Fruit fly (Drosophila melanogaster) whole organism, embryonic: Measurements from ENCODE around the gene CG42240.

ENCODE experiments used
- B-H1 ChIP-seq: fragments of 200-800 bp; sonication (Bioruptor generic); IDR thresholded peaks from 3 replicates; pipeline ENCODE4 v1.3.6; 2022; ENCODE audit warnings: missing biosample characterization, missing genetic modification characterization
- CG10274 ChIP-seq: fragments of 200-800 bp; sonication (Bioruptor generic); optimal IDR thresholded peaks from 3 replicates; lab custom pipeline; 2017; ENCODE audit warnings: missing biosample characterization, mild to moderate bottlenecking, missing genetic modification characterization
- CG10431 ChIP-seq: fragments of 200-800 bp; sonication (Bioruptor generic); optimal IDR thresholded peaks from 3 replicates; lab custom pipeline; 2018; ENCODE audit warnings: missing biosample characterization, mild to moderate bottlenecking, missing genetic modification characterization
- CG11398 ChIP-seq: fragments of 200-800 bp; sonication (Bioruptor generic); optimal IDR thresholded peaks from 2 replicates; lab custom pipeline; 2016; ENCODE audit warnings: missing biosample characterization, missing genetic modification characterization
- CG11504 ChIP-seq: fragments of 200-800 bp; sonication (Bioruptor generic); optimal IDR thresholded peaks from 3 replicates; lab custom pipeline; 2019; ENCODE audit warnings: missing biosample characterization, mild to moderate bottlenecking, missing genetic modification characterization, moderate library complexity
- CG13287 ChIP-seq: fragments of 200-800 bp; sonication (Bioruptor generic); IDR thresholded peaks from 2 replicates; pipeline ENCODE4 v1.3.6; 2022; ENCODE audit warnings: missing biosample characterization, missing genetic modification characterization; ENCODE audit not compliant: partially characterized antibody
- CG14014 ChIP-seq: fragments of 200-800 bp; sonication (Bioruptor generic); IDR thresholded peaks from 2 replicates; pipeline ENCODE4 v1.3.6; 2022; ENCODE audit warnings: missing biosample characterization, missing genetic modification characterization
- CG1603 ChIP-seq: fragments of 200-800 bp; sonication (Bioruptor generic); optimal IDR thresholded peaks from 2 replicates; lab custom pipeline; 2019; ENCODE audit warnings: missing biosample characterization, mild to moderate bottlenecking, missing genetic modification characterization, moderate library complexity
- CG1792 ChIP-seq: fragments of 200-800 bp; sonication (Bioruptor generic); optimal IDR thresholded peaks from 2 replicates; lab custom pipeline; 2016; ENCODE audit warnings: missing biosample characterization, missing genetic modification characterization
- CG18011 ChIP-seq: fragments of 200-800 bp; sonication (Bioruptor generic); optimal IDR thresholded peaks from 2 replicates; lab custom pipeline; 2017; ENCODE audit warnings: missing biosample characterization, missing genetic modification characterization, mild to moderate bottlenecking, moderate library complexity, missing genotype
- CG2199 ChIP-seq: fragments of 200-800 bp; sonication (Bioruptor generic); IDR thresholded peaks from 3 replicates; pipeline ENCODE4 v1.3.6; 2022; ENCODE audit warnings: missing biosample characterization, missing genetic modification characterization
- CG30020 ChIP-seq: fragments of 200-800 bp; optimal IDR thresholded peaks from 2 replicates; lab custom pipeline; 2019; ENCODE audit warnings: missing biosample characterization, mild to moderate bottlenecking, missing genetic modification characterization, moderate library complexity
- CG30431 ChIP-seq: fragments of 200-800 bp; sonication (Bioruptor generic); optimal IDR thresholded peaks from 2 replicates; lab custom pipeline; 2017; ENCODE audit warnings: missing biosample characterization, missing genetic modification characterization
- CG3281 ChIP-seq: fragments of 200-800 bp; sonication (Bioruptor generic); optimal IDR thresholded peaks from 3 replicates; lab custom pipeline; 2017; ENCODE audit warnings: missing biosample characterization, mild to moderate bottlenecking, missing genetic modification characterization
- CG34376 ChIP-seq: fragments of 200-800 bp; sonication (Bioruptor generic); optimal IDR thresholded peaks from 2 replicates; lab custom pipeline; 2018; ENCODE audit warnings: missing biosample characterization, mild to moderate bottlenecking, missing genetic modification characterization
- CG4328 ChIP-seq: fragments of 200-800 bp; sonication (Bioruptor generic); optimal IDR thresholded peaks from 3 replicates; lab custom pipeline; 2017; ENCODE audit warnings: missing biosample characterization, missing genetic modification reagents, missing genetic modification characterization
- CG4854 ChIP-seq: fragments of 200-800 bp; sonication (Bioruptor generic); optimal IDR thresholded peaks from 2 replicates; lab custom pipeline; 2016; ENCODE audit warnings: missing biosample characterization, missing genetic modification characterization, inconsistent platforms
- CG6854 ChIP-seq: fragments of 200-800 bp; sonication (Bioruptor generic); optimal IDR thresholded peaks from 3 replicates; lab custom pipeline; 2017; ENCODE audit warnings: missing biosample characterization, mild to moderate bottlenecking, missing genetic modification characterization
- CG9797 ChIP-seq: fragments of 200-800 bp; sonication (Bioruptor generic); optimal IDR thresholded peaks from 3 replicates; lab custom pipeline; 2018; ENCODE audit warnings: missing biosample characterization, mild to moderate bottlenecking, missing genetic modification characterization
- Chrac-16 ChIP-seq: fragments of 200-800 bp; sonication (Bioruptor generic); optimal IDR thresholded peaks from 3 replicates; lab custom pipeline; 2016; ENCODE audit warnings: missing biosample characterization, missing genetic modification characterization
- Deaf1 ChIP-seq: fragments of 200-800 bp; optimal IDR thresholded peaks from 3 replicates; lab custom pipeline; 2019; ENCODE audit warnings: missing biosample characterization, mild to moderate bottlenecking, missing genetic modification characterization, moderate library complexity
- Eip74EF ChIP-seq, 2 experiments: fragments of 200-800 bp in 1 of 2; fragments of >200 bp in 1 of 2; sonication (Bioruptor generic) in 1 of 2; optimal IDR thresholded peaks; 2 replicates each; lab custom pipeline; 2017 to 2019; ENCODE audit warnings: missing biosample characterization in 2 of 2, missing genetic modification characterization in 2 of 2, mild to moderate bottlenecking in 1 of 2, moderate library complexity in 1 of 2
- HLHmδ ChIP-seq: fragments of 200-800 bp; sonication (Bioruptor generic); optimal IDR thresholded peaks from 2 replicates; lab custom pipeline; 2018; ENCODE audit warnings: missing biosample characterization, mild to moderate bottlenecking, missing genetic modification characterization, moderate library complexity
- Max ChIP-seq: fragments of 200-800 bp; sonication (Bioruptor generic); optimal IDR thresholded peaks from 2 replicates; lab custom pipeline; 2016; ENCODE audit warnings: missing biosample characterization, mild to moderate bottlenecking, missing genetic modification characterization
- Mes4 ChIP-seq: fragments of 200-800 bp; sonication (Bioruptor generic); optimal IDR thresholded peaks from 2 replicates; lab custom pipeline; 2016; ENCODE audit warnings: missing biosample characterization, missing genetic modification characterization
- Nf-YC ChIP-seq: fragments of 200-800 bp; optimal IDR thresholded peaks from 3 replicates; lab custom pipeline; 2019; ENCODE audit warnings: missing biosample characterization, mild to moderate bottlenecking, missing genetic modification characterization, moderate library complexity
- Oaz ChIP-seq: fragments of 200-800 bp; sonication (Bioruptor generic); IDR thresholded peaks from 2 replicates; pipeline ENCODE4 v1.3.6; 2022; ENCODE audit warnings: missing biosample characterization, missing genetic modification characterization
- Pdp1 ChIP-seq, 2 experiments: fragments of 200-800 bp; sonication (Bioruptor generic); optimal IDR thresholded peaks; 3 replicates each; lab custom pipeline; 2016; ENCODE audit warnings: missing biosample characterization in 2 of 2, missing genetic modification characterization in 2 of 2, mild to moderate bottlenecking in 1 of 2, moderate library complexity in 1 of 2
- Spps ChIP-seq: fragments of 200-800 bp; sonication (Bioruptor generic); optimal IDR thresholded peaks from 2 replicates; lab custom pipeline; 2018; ENCODE audit warnings: missing biosample characterization, mild to moderate bottlenecking, missing genetic modification characterization
- TFAM ChIP-seq: fragments of 200-800 bp; sonication (Bioruptor generic); optimal IDR thresholded peaks from 2 replicates; lab custom pipeline; 2017; ENCODE audit warnings: missing biosample characterization, missing genetic modification characterization, inconsistent platforms
- ap ChIP-seq: fragments of 200-800 bp; sonication (Bioruptor generic); IDR thresholded peaks from 2 replicates; pipeline ENCODE4 v1.3.6; 2022; ENCODE audit warnings: missing biosample characterization, missing genetic modification characterization
- ash1 ChIP-seq: fragments of 200-800 bp; sonication (Bioruptor generic); optimal IDR thresholded peaks from 2 replicates; lab custom pipeline; 2018; ENCODE audit warnings: missing biosample characterization, mild to moderate bottlenecking, missing genetic modification characterization
- btn ChIP-seq: fragments of 200-800 bp; sonication (Bioruptor generic); optimal IDR thresholded peaks from 2 replicates; lab custom pipeline; 2016; ENCODE audit warnings: missing biosample characterization, missing genetic modification characterization
- cg ChIP-seq: fragments of 200-800 bp; sonication (Bioruptor generic); optimal IDR thresholded peaks from 3 replicates; lab custom pipeline; 2019; ENCODE audit warnings: missing biosample characterization, mild to moderate bottlenecking, missing genetic modification characterization, moderate library complexity
- chinmo ChIP-seq: fragments of 200-800 bp; sonication (Bioruptor generic); IDR thresholded peaks from 4 replicates; pipeline ENCODE4 v1.3.6; 2022; ENCODE audit warnings: missing biosample characterization, missing genetic modification characterization; ENCODE audit not compliant: partially characterized antibody
- corto ChIP-seq: fragments of 200-800 bp; sonication (Bioruptor generic); optimal IDR thresholded peaks from 2 replicates; lab custom pipeline; 2016; ENCODE audit warnings: missing biosample characterization, mild to moderate bottlenecking, missing genetic modification characterization, moderate library complexity
- dysf ChIP-seq: fragments of 200-800 bp; sonication (Bioruptor generic); IDR thresholded peaks from 3 replicates; pipeline ENCODE4 v1.3.6; 2022; ENCODE audit warnings: missing biosample characterization, missing genetic modification characterization
- ewg ChIP-seq: fragments of 200-800 bp; sonication (Bioruptor generic); optimal IDR thresholded peaks from 3 replicates; lab custom pipeline; 2017; ENCODE audit warnings: mild to moderate bottlenecking, missing biosample characterization, missing genetic modification reagents, missing genetic modification characterization
- fd64A ChIP-seq: fragments of 200-800 bp; sonication (Bioruptor generic); optimal IDR thresholded peaks from 3 replicates; lab custom pipeline; 2018; ENCODE audit warnings: missing biosample characterization, mild to moderate bottlenecking, missing genetic modification characterization
- gsb-n ChIP-seq: fragments of 200-800 bp; sonication (Bioruptor generic); optimal IDR thresholded peaks from 3 replicates; lab custom pipeline; 2018; ENCODE audit warnings: missing biosample characterization, mild to moderate bottlenecking, missing genetic modification characterization
- jumu ChIP-seq: fragments of 200-800 bp; sonication (Bioruptor generic); optimal IDR thresholded peaks from 3 replicates; lab custom pipeline; 2016; ENCODE audit warnings: missing biosample characterization, missing genetic modification characterization
- lov ChIP-seq, 2 experiments: fragments of 200-800 bp in 1 of 2; fragments of >200 bp in 1 of 2; sonication (Bioruptor generic) in 1 of 2; IDR thresholded peaks in 1 of 2; optimal IDR thresholded peaks in 1 of 2; 2 replicates in 1 of 2; 3 replicates in 1 of 2; pipeline versions ENCODE4 v1.3.6 to Lab custom; 2017 to 2022; ENCODE audit warnings: missing biosample characterization in 1 of 2, missing genetic modification characterization in 1 of 2
- oc ChIP-seq: fragments of 200-800 bp; sonication (Bioruptor generic); optimal IDR thresholded peaks from 2 replicates; lab custom pipeline; 2018; ENCODE audit warnings: missing biosample characterization, mild to moderate bottlenecking, missing genetic modification characterization, moderate library complexity
- pfk ChIP-seq: fragments of 200-800 bp; sonication (Bioruptor generic); optimal IDR thresholded peaks from 2 replicates; lab custom pipeline; 2018; ENCODE audit warnings: missing biosample characterization, mild to moderate bottlenecking, missing genetic modification characterization, moderate library complexity
- slp2 ChIP-seq: fragments of 200-800 bp; sonication (Bioruptor generic); optimal IDR thresholded peaks from 2 replicates; lab custom pipeline; 2016; ENCODE audit warnings: missing biosample characterization, missing genetic modification characterization
- twi ChIP-seq: fragments of 200-800 bp; optimal IDR thresholded peaks from 2 replicates; lab custom pipeline; 2019; ENCODE audit warnings: missing biosample characterization, mild to moderate bottlenecking, missing genetic modification characterization, moderate library complexity
- usp ChIP-seq: fragments of >200 bp; optimal IDR thresholded peaks from 2 replicates; lab custom pipeline; 2017; ENCODE audit warnings: missing biosample characterization, missing genetic modification characterization
- wek ChIP-seq: fragments of 200-800 bp; sonication (Bioruptor generic); optimal IDR thresholded peaks from 3 replicates; lab custom pipeline; 2018; ENCODE audit warnings: missing biosample characterization, mild to moderate bottlenecking, missing genetic modification characterization, moderate library complexity
- zfh1 ChIP-seq: fragments of 200-800 bp; sonication (Bioruptor generic); IDR thresholded peaks from 3 replicates; pipeline ENCODE4 v1.3.6; 2022; ENCODE audit warnings: missing biosample characterization, missing genetic modification characterization

Gene CG42240

DNA sequence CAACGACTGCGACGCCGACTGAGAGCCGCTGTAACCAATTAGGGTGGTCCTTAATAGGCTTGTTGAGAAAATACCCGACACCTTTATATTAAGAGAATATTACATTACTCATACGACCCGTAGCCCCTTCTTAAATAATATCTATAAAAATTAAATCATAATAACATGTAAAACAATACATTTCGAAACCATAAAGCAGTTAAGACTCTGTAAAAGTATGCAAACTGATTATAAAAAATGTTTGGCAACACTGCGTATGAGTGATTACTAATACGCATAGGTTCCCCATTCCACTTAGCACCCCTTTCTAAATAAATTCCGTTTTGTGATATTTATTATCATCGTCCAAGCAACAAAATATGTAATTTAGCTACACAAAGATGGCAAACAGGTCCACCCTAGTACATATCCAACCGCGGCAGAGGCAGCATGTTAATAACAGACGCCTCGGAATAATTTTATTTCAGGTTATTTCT lies 10.0 kb downstream of the CG42240 start (continued):
- TF ChIP-seq ewg: peak; percentile 58
- peak; percentile 52 for TF ChIP-seq CG10274 (GFP tag; lab: Kevin White, UChicago)
- TF ChIP-seq jumu (GFP tag; lab: Kevin White, UChicago): peak; percentile 14
- peak; percentile 51 for TF ChIP-seq gsb-n
- 0 out of 3 replicates have a peak, but pooled peaks have one; percentile 38 for TF ChIP-seq zfh1
- peak; percentile 27 for TF ChIP-seq CG1603 (tag; lab: Kevin White, UChicago)
- TF ChIP-seq HLHmδ (GFP tag; lab: Kevin White, UChicago): no peak
- no peak for TF ChIP-seq CG1792 (GFP tag; lab: Kevin White, UChicago)
- TF ChIP-seq oc (tag; lab: Kevin White, UChicago): no peak
- TF ChIP-seq CG10431: peak; percentile 61
- peak; percentile 72 for TF ChIP-seq CG18011 (GFP tag; lab: Kevin White, UChicago)
- peak; percentile 90 for TF ChIP-seq CG3281 (GFP tag; lab: Kevin White, UChicago)
- no peak for TF ChIP-seq Mes4
- TF ChIP-seq CG2199 (GFP tag; lab: Robert Waterston, UW): no peak
- peak; percentile 88 for TF ChIP-seq CG11504 (tag; lab: Kevin White, UChicago)
- TF ChIP-seq fd64A (GFP tag; lab: Kevin White, UChicago): peak; percentile 28
- TF ChIP-seq btn (GFP tag; lab: Kevin White, UChicago): peak; percentile 28
- TF ChIP-seq pfk (GFP tag; lab: Kevin White, UChicago): no peak
- peak; percentile 56 for TF ChIP-seq Deaf1 (tag; lab: Kevin White, UChicago)
- TF ChIP-seq Pdp1 (GFP tag; optimal IDR thresholded peaks at IDR 0.05; lab: Kevin White, UChicago): peak; percentile 7 to 56
- TF ChIP-seq ap (GFP tag; lab: Robert Waterston, UW): no peak
- TF ChIP-seq TFAM (GFP tag; lab: Kevin White, UChicago): no peak
- TF ChIP-seq slp2 (GFP tag; lab: Kevin White, UChicago): peak; percentile 1
- peak; percentile 24 for TF ChIP-seq Spps (tag; lab: Kevin White, UChicago)
- TF ChIP-seq twi (tag; lab: Kevin White, UChicago): peak; percentile 49
- TF ChIP-seq corto (GFP tag; lab: Kevin White, UChicago): peak; percentile 15
- no peak for TF ChIP-seq Oaz (GFP tag; lab: Robert Waterston, UW)
- TF ChIP-seq CG4328 (GFP tag; lab: Kevin White, UChicago): peak; percentile 82
- peak; percentile 74 for TF ChIP-seq CG6854 (GFP tag; lab: Kevin White, UChicago)
- peak; percentile 34 for TF ChIP-seq CG30020 (tag; lab: Kevin White, UChicago)
- no peak; the same call in 2 of the 3 replicates for TF ChIP-seq B-H1
- no peak for TF ChIP-seq lov (optimal IDR thresholded peaks at IDR 0.05; lab: Kevin White, UChicago)
- no peak for TF ChIP-seq lov (GFP tag; IDR thresholded peaks at IDR 0.05; lab: Robert Waterston, UW)
- TF ChIP-seq ash1 (GFP tag; lab: Kevin White, UChicago): no peak
- TF ChIP-seq Max: peak; percentile 58
- no peak for TF ChIP-seq CG11398
- no peak for TF ChIP-seq CG9797 (GFP tag; lab: Kevin White, UChicago)
- TF ChIP-seq CG4854 (GFP tag; lab: Kevin White, UChicago): peak; percentile 37
- TF ChIP-seq cg: no peak
- peak; percentile 33 for TF ChIP-seq CG30431 (GFP tag; lab: Kevin White, UChicago)
- peak; percentile 5 for TF ChIP-seq wek
- TF ChIP-seq Nf-YC: peak; percentile 73
- TF ChIP-seq Eip74EF (GFP tag; optimal IDR thresholded peaks at IDR 0.05; lab: Kevin White, UChicago): peak in 1 of 2 experiments; percentile 83
- TF ChIP-seq CG14014 (GFP tag; lab: Robert Waterston, UW): peak; percentile 31; the same call in 1 of the 2 replicates
- no peak for TF ChIP-seq chinmo
- no peak for TF ChIP-seq usp (GFP tag; lab: Kevin White, UChicago)
- TF ChIP-seq dysf (GFP tag; lab: Robert Waterston, UW): peak; percentile 62
- TF ChIP-seq Chrac-16 (GFP tag; lab: Kevin White, UChicago): peak; percentile 48
- TF ChIP-seq CG13287 (GFP tag; lab: Robert Waterston, UW): no peak
- TF ChIP-seq CG34376: peak; percentile 64
